Fruit fly (Drosophila melanogaster): ENCODE measurements around the gene Mob2.

- TF ChIP-seq pan (optimal IDR thresholded peaks at IDR 0.05) (no peak), h (GFP tag; optimal IDR thresholded peaks at IDR 0.05) (no peak), lola (GFP tag; optimal IDR thresholded peaks at IDR 0.05) (no peak), Dfd (GFP tag; optimal IDR thresholded peaks at IDR 0.05) (no peak), Abd-B (GFP tag; optimal IDR thresholded peaks at IDR 0.05) (no peak), CrebA (GFP tag; optimal IDR thresholded peaks at IDR 0.05; ENCODE audit: borderline replicate concordance) (no peak), Hr78 (GFP tag; optimal IDR thresholded peaks at IDR 0.05) (no peak), foxo (GFP tag; optimal IDR thresholded peaks at IDR 0.05) (no peak), psq (GFP tag; optimal IDR thresholded peaks at IDR 0.05) (no peak), jim (GFP tag; optimal IDR thresholded peaks at IDR 0.05) (no peak), Dif (GFP tag; optimal IDR thresholded peaks at IDR 0.05; ENCODE audit: partially characterized antibody) (no peak)
Measured at dm6 chr3L:11508337-11508736, 53.7 kb downstream of the Mob2 start, which contains the start of gene CG33500.

All from whole organism, wandering third instar larva.